Worm (Caenorhabditis elegans): Measurements from ENCODE around the gene Y6G8.8.

DNA sequence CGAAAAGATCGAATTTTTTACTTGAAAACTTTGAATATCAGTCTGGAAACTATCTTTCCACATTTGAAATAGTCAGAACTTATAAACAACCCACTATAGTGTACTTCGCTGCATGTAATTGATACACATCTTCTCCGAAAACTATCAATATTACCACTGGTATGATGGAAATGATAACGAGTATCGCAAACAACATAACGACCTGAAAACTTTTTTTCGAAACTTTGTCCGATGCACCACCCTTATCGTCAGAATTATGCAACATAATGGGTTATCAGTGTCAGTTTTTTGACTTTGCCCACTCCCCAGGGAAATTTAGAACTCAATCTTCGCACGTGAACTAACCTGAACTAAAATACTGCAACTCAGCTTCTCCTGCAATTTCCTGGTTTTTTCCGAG is 41.9 kb downstream of the Y6G8.8 start:
- TF ChIP-seq ref-1 (GFP tag; conservative IDR thresholded peaks at IDR 0.05) (no peak), cog-1 (tag; optimal IDR thresholded peaks at IDR 0.05) (no peak)

Data from whole organism, midembryonic.